Fruit fly (Drosophila melanogaster): ENCODE data around the gene Aven.

The Aven gene

dm6 chrX:12629564-12629963, at the start of gene Aven, which contains the start of gene CG2540:
TSS of gene Aven (minus strand) at chrX:12629640.
TSS of gene CG2540 (plus strand) at chrX:12629878.
- no peak for TF ChIP-seq CG8478 (optimal IDR thresholded peaks at IDR 0.05)
- TF ChIP-seq psq (optimal IDR thresholded peaks at IDR 0.05) = no peak
- no peak for TF ChIP-seq usp (GFP tag; optimal IDR thresholded peaks at IDR 0.05)
- no peak for TF ChIP-seq Dll (optimal IDR thresholded peaks at IDR 0.05)
- TF ChIP-seq EcR (GFP tag; optimal IDR thresholded peaks at IDR 0.05) = no peak
- no peak for TF ChIP-seq pan (optimal IDR thresholded peaks at IDR 0.05)

dm6 chrX:12676554-12677336, 47.3 kb upstream of the Aven start:
- TF ChIP-seq Dll (optimal IDR thresholded peaks at IDR 0.05) (no peak), CG8478 (optimal IDR thresholded peaks at IDR 0.05) (no peak), EcR (GFP tag; optimal IDR thresholded peaks at IDR 0.05) (no peak), usp (GFP tag; optimal IDR thresholded peaks at IDR 0.05) (no peak), psq (optimal IDR thresholded peaks at IDR 0.05) (no peak), pan (optimal IDR thresholded peaks at IDR 0.05) (no peak)

- TF ChIP-seq usp (GFP tag; optimal IDR thresholded peaks at IDR 0.05) (no peak), CG8478 (optimal IDR thresholded peaks at IDR 0.05) (no peak), pan (optimal IDR thresholded peaks at IDR 0.05) (no peak), EcR (GFP tag; optimal IDR thresholded peaks at IDR 0.05) (no peak), psq (optimal IDR thresholded peaks at IDR 0.05) (no peak), Dll (optimal IDR thresholded peaks at IDR 0.05) (no peak)
Measured at dm6 chrX:12675798-12676553, 46.5 kb upstream of the Aven start.

dm6 chrX:12675284-12675683, 45.8 kb upstream of the Aven start:
- TF ChIP-seq pan (optimal IDR thresholded peaks at IDR 0.05) (no peak), CG8478 (optimal IDR thresholded peaks at IDR 0.05) (no peak), Dll (optimal IDR thresholded peaks at IDR 0.05) (no peak), psq (optimal IDR thresholded peaks at IDR 0.05) (no peak), usp (GFP tag; optimal IDR thresholded peaks at IDR 0.05) (no peak), EcR (GFP tag; optimal IDR thresholded peaks at IDR 0.05) (no peak)

dm6 chrX:12673833-12674541, 44.5 kb upstream of the Aven start:
- TF ChIP-seq Dll (optimal IDR thresholded peaks at IDR 0.05) = no peak
- TF ChIP-seq usp (GFP tag; optimal IDR thresholded peaks at IDR 0.05) = no peak
- TF ChIP-seq pan (optimal IDR thresholded peaks at IDR 0.05) = no peak
- no peak for TF ChIP-seq EcR (GFP tag; optimal IDR thresholded peaks at IDR 0.05)
- no peak for TF ChIP-seq CG8478 (optimal IDR thresholded peaks at IDR 0.05)

dm6 chrX:12672317-12673172, 43.1 kb upstream of the Aven start:
- TF ChIP-seq EcR (GFP tag; optimal IDR thresholded peaks at IDR 0.05) = no peak
- TF ChIP-seq pan (optimal IDR thresholded peaks at IDR 0.05) = no peak
- no peak for TF ChIP-seq Dll (optimal IDR thresholded peaks at IDR 0.05)
- TF ChIP-seq psq (optimal IDR thresholded peaks at IDR 0.05) = no peak
- no peak for TF ChIP-seq CG8478 (optimal IDR thresholded peaks at IDR 0.05)
- TF ChIP-seq usp (GFP tag; optimal IDR thresholded peaks at IDR 0.05) = no peak

- TF ChIP-seq Dll (optimal IDR thresholded peaks at IDR 0.05) (no peak), CG8478 (optimal IDR thresholded peaks at IDR 0.05) (no peak), pan (optimal IDR thresholded peaks at IDR 0.05) (no peak), psq (optimal IDR thresholded peaks at IDR 0.05) (no peak), usp (GFP tag; optimal IDR thresholded peaks at IDR 0.05) (no peak), EcR (GFP tag; optimal IDR thresholded peaks at IDR 0.05) (no peak)
Measured at dm6 chrX:12670530-12671285, 41.3 kb upstream of the Aven start.

- TF ChIP-seq usp (GFP tag; optimal IDR thresholded peaks at IDR 0.05) (no peak), EcR (GFP tag; optimal IDR thresholded peaks at IDR 0.05) (no peak), pan (optimal IDR thresholded peaks at IDR 0.05) (no peak), psq (optimal IDR thresholded peaks at IDR 0.05) (no peak), CG8478 (optimal IDR thresholded peaks at IDR 0.05) (no peak), Dll (optimal IDR thresholded peaks at IDR 0.05) (no peak)
Measured at dm6 chrX:12669659-12670488, 40.4 kb upstream of the Aven start.

dm6 chrX:12668723-12669122, 39.3 kb upstream of the Aven start:
- no peak for TF ChIP-seq Dll (optimal IDR thresholded peaks at IDR 0.05)
- no peak for TF ChIP-seq EcR (GFP tag; optimal IDR thresholded peaks at IDR 0.05)
- TF ChIP-seq usp (GFP tag; optimal IDR thresholded peaks at IDR 0.05) = no peak
- no peak for TF ChIP-seq CG8478 (optimal IDR thresholded peaks at IDR 0.05)
- TF ChIP-seq psq (optimal IDR thresholded peaks at IDR 0.05) = no peak
- no peak for TF ChIP-seq pan (optimal IDR thresholded peaks at IDR 0.05)

All from whole organism.